Worm (Caenorhabditis elegans) whole organism, L2 larva: ENCODE results near the gene Y38H6C.9.

ENCODE experiments used
- C34F6.9 ChIP-seq: fragments of 150-350 bp; optimal IDR thresholded peaks from 2 replicates; lab custom pipeline; 2014; ENCODE audit warnings: missing biosample characterization, missing genetic modification characterization
- Y55F3AM.14 ChIP-seq: fragments of 200-800 bp; sonication (Bioruptor generic); optimal IDR thresholded peaks from 2 replicates; lab custom pipeline; 2018; ENCODE audit warnings: mild to moderate bottlenecking, missing genetic modification characterization, missing compliant biosample characterization
- crh-2 ChIP-seq: sonication (generic microtip); optimal IDR thresholded peaks from 2 replicates; lab custom pipeline; 2017; ENCODE audit warnings: missing biosample characterization, missing genetic modification characterization
- egl-27 ChIP-seq: sonication (generic microtip); optimal IDR thresholded peaks from 3 replicates; lab custom pipeline; 2017; ENCODE audit warnings: missing biosample characterization, missing genetic modification reagents, missing genetic modification characterization
- fos-1 ChIP-seq: fragments of 150-350 bp; optimal IDR thresholded peaks from 2 replicates; lab custom pipeline; 2014; ENCODE audit warnings: missing biosample characterization, missing genetic modification characterization
- gmeb-1 ChIP-seq: fragments of 150-350 bp; optimal IDR thresholded peaks from 2 replicates; lab custom pipeline; 2014; ENCODE audit warnings: missing biosample characterization, missing genetic modification characterization
- lin-13 ChIP-seq: fragments of 150-350 bp; optimal IDR thresholded peaks from 2 replicates; lab custom pipeline; 2014; ENCODE audit warnings: missing biosample characterization, missing genetic modification reagents, missing genetic modification characterization
- lin-39 ChIP-seq: fragments of 150-350 bp; optimal IDR thresholded peaks from 2 replicates; lab custom pipeline; 2014; ENCODE audit warnings: missing biosample characterization, missing genetic modification reagents, missing genetic modification characterization
- lsy-2 ChIP-seq, 2 experiments: fragments of 150-350 bp in 1 of 2; sonication (generic microtip) in 1 of 2; optimal IDR thresholded peaks; 2 replicates each; lab custom pipeline; 2014 to 2017; ENCODE audit warnings: missing biosample characterization in 2 of 2, missing genetic modification characterization in 2 of 2
- mbf-1 ChIP-seq: sonication (generic microtip); optimal IDR thresholded peaks from 2 replicates; lab custom pipeline; 2017; ENCODE audit warnings: missing biosample characterization, missing genetic modification characterization
- mdl-1 ChIP-seq, 2 experiments: fragments of 150-350 bp in 1 of 2; sonication (generic microtip) in 1 of 2; optimal IDR thresholded peaks; 2 replicates each; lab custom pipeline; 2017; ENCODE audit warnings: missing biosample characterization in 2 of 2, missing genetic modification characterization in 2 of 2
- nhr-11 ChIP-seq: fragments of 150-350 bp; optimal IDR thresholded peaks from 2 replicates; lab custom pipeline; 2014; ENCODE audit warnings: missing biosample characterization, missing genetic modification characterization
- nhr-23 ChIP-seq: fragments of 150-350 bp; optimal IDR thresholded peaks from 2 replicates; lab custom pipeline; 2014; ENCODE audit warnings: missing biosample characterization, missing genetic modification reagents, missing genetic modification characterization
- nhr-237 ChIP-seq: fragments of 150-350 bp; optimal IDR thresholded peaks from 2 replicates; lab custom pipeline; 2014; ENCODE audit warnings: missing biosample characterization, missing genetic modification characterization
- nhr-6 ChIP-seq: fragments of 150-350 bp; optimal IDR thresholded peaks from 2 replicates; lab custom pipeline; 2014; ENCODE audit warnings: missing biosample characterization, missing genetic modification characterization
- sem-4 ChIP-seq: fragments of 150-350 bp; optimal IDR thresholded peaks from 2 replicates; lab custom pipeline; 2014; ENCODE audit warnings: missing biosample characterization, missing genetic modification reagents, missing genetic modification characterization
- skn-1 ChIP-seq: sonication (generic microtip); optimal IDR thresholded peaks from 2 replicates; lab custom pipeline; 2017; ENCODE audit warnings: missing biosample characterization, missing genetic modification characterization
- sma-9 ChIP-seq, 2 experiments: fragments of 150-350 bp in 1 of 2; sonication (generic microtip) in 1 of 2; optimal IDR thresholded peaks; 2 replicates each; lab custom pipeline; 2014 to 2016; ENCODE audit warnings: missing genetic modification characterization in 2 of 2, mild to moderate bottlenecking in 1 of 2, missing biosample characterization in 1 of 2, missing compliant biosample characterization in 1 of 2, missing genetic modification reagents in 1 of 2, moderate library complexity in 1 of 2
- unc-39 ChIP-seq: fragments of 150-350 bp; optimal IDR thresholded peaks from 2 replicates; lab custom pipeline; 2014; ENCODE audit warnings: missing biosample characterization, missing genetic modification characterization
- unc-55 ChIP-seq: fragments of 150-350 bp; sonication (generic microtip); optimal IDR thresholded peaks from 3 replicates; lab custom pipeline; 2014; ENCODE audit warnings: missing biosample characterization, missing genetic modification reagents, missing genetic modification characterization
- zag-1 ChIP-seq: fragments of 150-350 bp; optimal IDR thresholded peaks from 2 replicates; lab custom pipeline; 2014; ENCODE audit warnings: missing biosample characterization, missing genetic modification characterization
- ztf-11 ChIP-seq: sonication (generic microtip); optimal IDR thresholded peaks from 2 replicates; lab custom pipeline; 2017; ENCODE audit warnings: missing biosample characterization, missing genetic modification characterization
- ztf-4 ChIP-seq: fragments of 150-350 bp; optimal IDR thresholded peaks from 2 replicates; lab custom pipeline; 2014; ENCODE audit warnings: missing biosample characterization, missing genetic modification characterization

The Y38H6C.9 gene

DNA sequence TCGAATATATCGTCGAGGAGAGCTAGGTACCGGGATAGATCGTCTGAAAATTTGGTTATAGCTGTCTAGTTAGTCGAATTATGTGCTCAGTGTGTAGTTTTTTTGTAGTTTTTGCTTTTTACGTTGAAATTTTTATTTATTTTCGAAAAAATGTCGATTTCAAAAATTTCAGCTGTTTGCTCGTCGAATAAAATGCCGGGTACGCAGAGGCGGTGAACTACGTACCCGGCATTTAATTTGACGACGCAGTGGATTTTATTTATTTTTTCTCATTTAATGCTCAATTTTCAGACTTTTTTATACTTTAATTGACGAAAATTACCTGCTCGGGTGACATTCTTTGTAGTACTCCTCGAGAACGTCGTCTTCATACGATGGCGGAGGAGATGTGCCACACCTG is 45.1 kb downstream of the Y38H6C.9 start:
- no peak for TF ChIP-seq sem-4 (tag; lab: Kevin White, UChicago)
- TF ChIP-seq Y55F3AM.14 (GFP tag; lab: Kevin White, UChicago) = no peak
- no peak for TF ChIP-seq zag-1 (tag; lab: Kevin White, UChicago)
- TF ChIP-seq skn-1 (tag; lab: Kevin White, UChicago) = no peak
- TF ChIP-seq unc-55 (GFP tag; lab: Kevin White, UChicago) = peak; percentile 26
- TF ChIP-seq fos-1 (tag; lab: Kevin White, UChicago) = no peak
- TF ChIP-seq nhr-23 (tag; lab: Kevin White, UChicago) = no peak
- no peak for TF ChIP-seq lin-13 (GFP tag; lab: Kevin White, UChicago)
- TF ChIP-seq C34F6.9 (tag; lab: Kevin White, UChicago) = peak; percentile 5
- peak in 1 of 2 experiments; percentile 59 for TF ChIP-seq lsy-2 (tag; optimal IDR thresholded peaks at IDR 0.05; lab: Kevin White, UChicago)

DNA sequence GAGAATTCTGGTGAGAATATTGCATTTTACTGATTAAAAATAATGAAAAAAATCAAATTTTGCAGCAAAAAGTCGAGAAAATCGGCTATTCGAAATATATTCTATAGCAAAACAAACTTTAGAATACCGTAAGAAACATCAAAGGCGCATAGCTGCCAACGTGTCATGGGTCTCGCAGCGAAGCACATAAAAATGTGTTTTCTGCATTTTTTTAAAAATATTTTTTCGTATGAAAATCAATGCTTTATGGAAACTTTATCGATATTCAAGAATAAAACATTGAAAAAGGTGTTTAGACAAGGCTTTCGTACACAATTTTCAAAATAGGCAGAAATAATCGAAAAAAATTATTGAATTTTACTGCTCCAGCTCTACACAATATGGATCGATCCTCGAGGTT is 45.6 kb downstream of the Y38H6C.9 start:
- TF ChIP-seq C34F6.9 (tag; lab: Kevin White, UChicago) (no peak), sem-4 (tag; lab: Kevin White, UChicago) (no peak), nhr-11 (tag; lab: Kevin White, UChicago) (no peak), ztf-11 (tag; lab: Kevin White, UChicago) (no peak), egl-27 (tag; lab: Kevin White, UChicago) (no peak), lsy-2 (tag; optimal IDR thresholded peaks at IDR 0.05; lab: Kevin White, UChicago) (no peak), crh-2 (no peak), unc-39 (no peak)

DNA sequence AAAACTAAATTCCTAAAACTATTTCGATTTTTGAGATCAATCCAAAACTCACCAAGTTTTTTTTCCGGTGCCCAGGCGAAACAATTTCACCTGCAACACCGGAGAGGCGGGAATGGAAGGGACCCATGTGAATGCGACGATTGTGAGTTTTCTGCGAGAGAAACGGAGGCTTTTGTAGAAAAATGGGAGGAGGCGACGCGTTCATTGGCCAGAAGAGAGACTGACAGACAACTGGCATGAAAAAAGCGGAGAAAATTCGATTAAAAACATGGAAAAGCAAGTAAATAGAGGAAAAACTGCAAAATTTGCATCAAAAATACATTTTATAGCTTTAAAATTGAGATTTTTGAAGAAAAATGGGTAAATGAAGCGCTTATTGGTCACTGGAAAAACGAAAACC is 46.2 kb downstream of the Y38H6C.9 start, which contains the start of gene B0250.7:
Gene B0250.7, minus strand, starts transcription at position 232 of the 400 bp plus-strand sequence.
- TF ChIP-seq lsy-2 (tag; optimal IDR thresholded peaks at IDR 0.05; lab: Kevin White, UChicago) (peak in 1 of 2 experiments; percentile 19), nhr-237 (tag; lab: Kevin White, UChicago) (no peak)

DNA sequence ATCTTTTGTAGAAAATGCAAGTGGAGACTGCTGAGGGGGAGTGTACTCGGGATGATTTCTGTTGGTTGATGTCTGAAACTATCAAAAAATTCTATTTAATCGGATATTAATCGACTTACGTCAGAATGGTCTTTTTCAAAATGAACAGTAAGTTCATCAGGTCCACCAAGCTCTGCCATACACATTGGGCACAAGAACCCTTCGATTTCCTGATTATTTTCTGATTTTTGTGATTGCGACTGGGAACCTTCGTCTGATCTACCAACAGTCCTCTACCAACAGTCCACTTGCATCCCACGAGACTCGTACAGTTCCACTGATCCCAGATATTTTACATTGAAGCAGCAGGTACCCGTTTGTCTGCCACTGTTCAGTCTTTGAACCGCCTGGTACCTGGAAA is 47.0 kb downstream of the Y38H6C.9 start:
- TF ChIP-seq C34F6.9 (tag; lab: Kevin White, UChicago) (no peak), sma-9 (GFP tag; optimal IDR thresholded peaks at IDR 0.05; lab: Kevin White, UChicago) (no peak), sma-9 (tag; optimal IDR thresholded peaks at IDR 0.05; lab: Kevin White, UChicago) (no peak)

DNA sequence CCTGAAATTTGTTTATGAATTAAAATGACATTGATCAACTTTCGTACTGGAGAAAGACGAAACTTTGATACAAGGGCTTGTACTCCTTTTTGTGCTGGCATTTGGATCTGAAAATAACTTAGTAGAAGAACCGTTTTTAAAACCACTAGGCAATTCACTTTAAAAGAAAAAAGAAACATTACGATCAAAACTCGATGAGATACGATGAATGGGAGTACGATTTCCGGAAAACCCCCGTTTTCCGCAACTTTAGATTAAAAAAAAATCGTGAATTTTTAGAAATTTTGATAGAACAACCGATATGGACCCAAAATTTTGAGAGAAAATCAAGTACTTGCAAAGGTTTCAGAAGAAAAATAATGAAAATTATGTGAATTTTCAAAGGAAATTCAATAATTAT is 51.7 kb downstream of the Y38H6C.9 start, which contains the start of gene B0250.8:
Gene B0250.8, minus strand, starts transcription at position 101 of the 400 bp plus-strand sequence.
- TF ChIP-seq ztf-4 (no peak), crh-2 (no peak), lsy-2 (tag; optimal IDR thresholded peaks at IDR 0.05; lab: Kevin White, UChicago) (no peak), nhr-6 (tag; lab: Kevin White, UChicago) (no peak), lin-39 (no peak), nhr-23 (tag; lab: Kevin White, UChicago) (no peak), fos-1 (tag; lab: Kevin White, UChicago) (no peak), mbf-1 (tag; lab: Kevin White, UChicago) (no peak), sma-9 (GFP tag; optimal IDR thresholded peaks at IDR 0.05; lab: Kevin White, UChicago) (no peak), sma-9 (tag; optimal IDR thresholded peaks at IDR 0.05; lab: Kevin White, UChicago) (no peak), gmeb-1 (no peak), nhr-237 (tag; lab: Kevin White, UChicago) (no peak), mdl-1 (tag; optimal IDR thresholded peaks at IDR 0.05; lab: Kevin White, UChicago) (no peak)
